Worm (Caenorhabditis elegans): ENCODE measurements around the gene lonp-2.

DNA sequence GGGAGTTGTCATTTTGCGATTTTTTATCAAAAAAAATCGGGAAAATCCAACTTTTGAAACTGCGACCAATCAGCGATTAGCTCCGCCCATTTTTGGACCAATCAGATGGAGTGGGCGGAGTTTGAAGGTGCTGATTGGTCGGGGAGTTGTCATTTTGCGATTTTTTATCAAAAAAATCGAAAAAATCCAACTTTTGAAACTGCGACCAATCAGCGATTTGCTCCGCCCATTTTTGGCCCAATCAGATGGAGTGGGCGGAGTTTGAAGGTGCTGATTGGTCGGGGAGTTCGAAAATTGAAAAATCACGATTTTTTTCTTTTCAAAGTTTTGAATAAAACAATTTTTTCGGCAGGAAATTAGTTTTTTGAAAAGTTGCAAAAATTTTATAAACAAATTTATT lies 50.0 kb downstream of the lonp-2 start:
- TF ChIP-seq blmp-1 (tag; optimal IDR thresholded peaks at IDR 0.05) (no peak), unc-120 (tag; optimal IDR thresholded peaks at IDR 0.05; ENCODE audit: poor library complexity, severe bottlenecking) (no peak), ztf-11 (tag; optimal IDR thresholded peaks at IDR 0.05) (no peak), lsy-2 (tag; optimal IDR thresholded peaks at IDR 0.05) (no peak), snpc-4 (tag; optimal IDR thresholded peaks at IDR 0.05) (no peak), ces-1 (GFP tag; optimal IDR thresholded peaks at IDR 0.05) (no peak), sem-2 (GFP tag; optimal IDR thresholded peaks at IDR 0.05) (no peak), unc-62 (GFP tag; optimal IDR thresholded peaks at IDR 0.05) (no peak), lin-13 (tag; optimal IDR thresholded peaks at IDR 0.05) (no peak), nhr-28 (tag; optimal IDR thresholded peaks at IDR 0.05) (no peak)

Measured in whole organism, mixed stage, embryonic.